Fruit fly (Drosophila melanogaster): Measurements from ENCODE around the gene CG6287.

dm6 chr2L:11130151-11131008 lies 25.1 kb downstream of the CG6287 start, which contains the start of the genes RfC38 and CG4751:
- TF ChIP-seq CG10348 (GFP tag; IDR thresholded peaks at IDR 0.05) (no peak), Pif1B (GFP tag; optimal IDR thresholded peaks at IDR 0.05) (no peak), rn (GFP tag; IDR thresholded peaks at IDR 0.05) (no peak), Pif1A (GFP tag; optimal IDR thresholded peaks at IDR 0.05) (no peak), CG13204 (GFP tag; optimal IDR thresholded peaks at IDR 0.05) (no peak), CG15710 (tag; optimal IDR thresholded peaks at IDR 0.05) (no peak), fd96Ca (GFP tag; IDR thresholded peaks at IDR 0.05) (no peak), CG9948 (tag; optimal IDR thresholded peaks at IDR 0.05) (no peak)
